Fruit fly (Drosophila melanogaster) whole organism, pupa: ENCODE results near the gene eIF4E5.

ENCODE experiments used
- CG10348 ChIP-seq: fragments of 200-800 bp; sonication (Bioruptor generic); IDR thresholded peaks from 2 replicates; pipeline ENCODE4 v1.3.6; 2022; ENCODE audit warnings: missing biosample characterization, missing genetic modification characterization
- CG12605 ChIP-seq: fragments of 200-800 bp; sonication (Bioruptor generic); IDR thresholded peaks from 2 replicates; pipeline ENCODE4 v1.3.6; 2022; ENCODE audit warnings: missing biosample characterization, missing genetic modification characterization
- CG13204 ChIP-seq: fragments of 200-800 bp; sonication (Bioruptor generic); optimal IDR thresholded peaks from 2 replicates; lab custom pipeline; 2018; ENCODE audit warnings: missing biosample characterization, mild to moderate bottlenecking, missing genetic modification characterization, moderate library complexity
- CG14655 ChIP-seq: fragments of 200-800 bp; sonication (Bioruptor generic); optimal IDR thresholded peaks from 3 replicates; lab custom pipeline; 2017; ENCODE audit warnings: mild to moderate bottlenecking, missing biosample characterization, missing genetic modification reagents, missing genetic modification characterization
- CG15710 ChIP-seq: fragments of 200-800 bp; sonication (Bioruptor generic); optimal IDR thresholded peaks from 2 replicates; lab custom pipeline; 2018; ENCODE audit warnings: missing biosample characterization, mild to moderate bottlenecking, missing genetic modification characterization, moderate library complexity
- CG17806 ChIP-seq: fragments of 200-800 bp; sonication (Bioruptor generic); optimal IDR thresholded peaks from 2 replicates; lab custom pipeline; 2018; ENCODE audit warnings: missing biosample characterization, mild to moderate bottlenecking, missing genetic modification characterization, moderate library complexity
- CG32121 ChIP-seq: fragments of 200-800 bp; sonication (Bioruptor generic); IDR thresholded peaks from 2 replicates; pipeline ENCODE4 v1.3.6; 2022; ENCODE audit warnings: missing biosample characterization, missing genetic modification characterization
- CG34367 ChIP-seq: fragments of 200-800 bp; sonication (Bioruptor generic); optimal IDR thresholded peaks from 2 replicates; lab custom pipeline; 2018; ENCODE audit warnings: missing biosample characterization, mild to moderate bottlenecking, missing genetic modification characterization
- CG4496 ChIP-seq: fragments of 200-800 bp; sonication (Bioruptor generic); IDR thresholded peaks from 3 replicates; pipeline ENCODE4 v1.3.6; 2022; ENCODE audit warnings: missing biosample characterization, missing genetic modification characterization
- CG8159 ChIP-seq: fragments of 200-800 bp; sonication (Bioruptor generic); optimal IDR thresholded peaks from 3 replicates; lab custom pipeline; 2018; ENCODE audit warnings: missing biosample characterization, mild to moderate bottlenecking, missing genetic modification characterization, moderate library complexity
- CG9948 ChIP-seq: fragments of 200-800 bp; sonication (Bioruptor generic); optimal IDR thresholded peaks from 2 replicates; lab custom pipeline; 2018; ENCODE audit warnings: missing biosample characterization, mild to moderate bottlenecking, missing genetic modification characterization, moderate library complexity
- D1 ChIP-seq: fragments of 200-800 bp; sonication (Bioruptor generic); optimal IDR thresholded peaks from 2 replicates; lab custom pipeline; 2018; ENCODE audit warnings: missing biosample characterization, mild to moderate bottlenecking, missing genetic modification characterization, moderate library complexity
- EcR ChIP-seq: fragments of 200-800 bp; sonication (Bioruptor generic); optimal IDR thresholded peaks from 3 replicates; lab custom pipeline; 2019; ENCODE audit warnings: missing biosample characterization, missing genetic modification characterization, mild to moderate bottlenecking, moderate library complexity, missing genetic modification reagents
- Ets98B ChIP-seq: fragments of 200-800 bp; sonication (Bioruptor generic); IDR thresholded peaks from 2 replicates; pipeline ENCODE4 v1.3.6; 2022; ENCODE audit warnings: missing biosample characterization, missing genetic modification characterization
- Pif1A ChIP-seq: fragments of 200-800 bp; sonication (Bioruptor generic); optimal IDR thresholded peaks from 3 replicates; lab custom pipeline; 2016; ENCODE audit warnings: missing biosample characterization, missing genetic modification characterization
- Pif1B ChIP-seq: fragments of 200-800 bp; sonication (Bioruptor generic); optimal IDR thresholded peaks from 3 replicates; lab custom pipeline; 2016; ENCODE audit warnings: missing biosample characterization, missing genetic modification characterization
- Snoo ChIP-seq: fragments of 200-800 bp; sonication (Bioruptor generic); optimal IDR thresholded peaks from 3 replicates; lab custom pipeline; 2017; ENCODE audit warnings: missing biosample characterization, mild to moderate bottlenecking, missing genetic modification characterization, inconsistent platforms
- fd96Ca ChIP-seq: fragments of 200-800 bp; sonication (Bioruptor generic); IDR thresholded peaks from 3 replicates; pipeline ENCODE4 v1.3.6; 2022; ENCODE audit warnings: missing biosample characterization, missing genetic modification characterization
- gl ChIP-seq: fragments of 200-800 bp; sonication (Bioruptor generic); optimal IDR thresholded peaks from 2 replicates; lab custom pipeline; 2018; ENCODE audit warnings: missing biosample characterization, mild to moderate bottlenecking, missing genetic modification characterization
- rn ChIP-seq: fragments of 200-800 bp; sonication (Bioruptor generic); IDR thresholded peaks from 2 replicates; pipeline ENCODE4 v1.3.6; 2022; ENCODE audit warnings: missing biosample characterization, missing genetic modification characterization

The eIF4E5 gene

dm6 chr3L:7943950-7944349, 49.3 kb downstream of the eIF4E5 start:
- no peak for TF ChIP-seq CG15710 (tag; lab: Kevin White, UChicago)
- TF ChIP-seq rn = no peak
- no peak for TF ChIP-seq CG12605
- no peak for TF ChIP-seq CG34367 (tag; lab: Kevin White, UChicago)
- TF ChIP-seq fd96Ca = no peak
- TF ChIP-seq Ets98B (GFP tag; lab: Robert Waterston, UW) = no peak
- no peak for TF ChIP-seq CG10348
- no peak for TF ChIP-seq CG13204
- TF ChIP-seq CG8159 (tag; lab: Kevin White, UChicago) = no peak
- no peak for TF ChIP-seq CG9948
- no peak for TF ChIP-seq Pif1A
- no peak for TF ChIP-seq D1 (tag; lab: Kevin White, UChicago)
- no peak for TF ChIP-seq CG17806 (tag; lab: Kevin White, UChicago)
- TF ChIP-seq Snoo (tag; lab: Kevin White, UChicago) = no peak
- no peak for TF ChIP-seq CG4496 (GFP tag; lab: Robert Waterston, UW)
- no peak for TF ChIP-seq CG32121 (GFP tag; lab: Robert Waterston, UW)
- TF ChIP-seq Pif1B = no peak
- no peak for TF ChIP-seq EcR (GFP tag; lab: Kevin White, UChicago)
- no peak for TF ChIP-seq CG14655 (GFP tag; lab: Kevin White, UChicago)
- TF ChIP-seq gl = no peak
